Worm (Caenorhabditis elegans) whole organism, L4 larva: Measurements from ENCODE around the gene T23E7.2.

Experiments used
- ama-1 ChIP-seq: fragments of 150-350 bp; optimal IDR thresholded peaks from 2 replicates; lab custom pipeline; 2014; ENCODE audit warnings: inconsistent platforms, mixed read lengths
- fos-1 ChIP-seq: fragments of 150-350 bp; optimal IDR thresholded peaks from 2 replicates; lab custom pipeline; 2014; ENCODE audit warnings: missing biosample characterization, missing genetic modification characterization
- lim-7 ChIP-seq: fragments of 200-800 bp; sonication (Bioruptor generic); IDR thresholded peaks from 2 replicates; pipeline ENCODE4 v1.3.6; 2022; ENCODE audit warnings: missing genetic modification characterization, missing compliant biosample characterization
- lsy-2 ChIP-seq, 2 experiments: fragments of 150-350 bp in 1 of 2; sonication (generic microtip) in 1 of 2; optimal IDR thresholded peaks; 2 replicates each; lab custom pipeline; 2014 to 2017; ENCODE audit warnings: missing biosample characterization in 2 of 2, missing genetic modification characterization in 2 of 2
- mdt-29 ChIP-seq: fragments of 200-800 bp; sonication (Bioruptor generic); IDR thresholded peaks from 2 replicates; pipeline ENCODE4 v1.3.6; 2022; ENCODE audit warnings: missing genetic modification reagents, missing genetic modification characterization, missing compliant biosample characterization
- mep-1 ChIP-seq: fragments of 150-350 bp; sonication (generic microtip); optimal IDR thresholded peaks from 3 replicates; lab custom pipeline; 2014; ENCODE audit warnings: missing biosample characterization, missing genetic modification characterization
- nhr-77 ChIP-seq: fragments of 150-350 bp; optimal IDR thresholded peaks from 2 replicates; lab custom pipeline; 2014; ENCODE audit warnings: missing biosample characterization, missing genetic modification characterization
- tag-97 ChIP-seq: fragments of 200-800 bp; sonication (Bioruptor generic); IDR thresholded peaks from 2 replicates; pipeline ENCODE4 v1.3.6; 2022; ENCODE audit warnings: missing genetic modification characterization, missing compliant biosample characterization
- zfp-2 ChIP-seq: sonication (generic microtip); optimal IDR thresholded peaks from 2 replicates; lab custom pipeline; 2016; ENCODE audit warnings: mild to moderate bottlenecking, missing genetic modification characterization, missing compliant biosample characterization

- TF ChIP-seq tag-97 (GFP tag; lab: Robert Waterston, UW) (no peak), mdt-29 (no peak), fos-1 (tag; lab: Kevin White, UChicago) (no peak), zfp-2 (no peak), lim-7 (GFP tag; lab: Robert Waterston, UW) (no peak), mep-1 (tag; lab: Kevin White, UChicago) (no peak), lsy-2 (tag; optimal IDR thresholded peaks at IDR 0.05; lab: Kevin White, UChicago) (no peak), nhr-77 (tag; lab: Kevin White, UChicago) (no peak), ama-1 (lab: Kevin White, UChicago) (no peak)
These were observed 42.9 kb upstream of the T23E7.2 start for ce11 chrX:17627923-17628322.
